Fruit fly (Drosophila melanogaster) whole organism, embryonic: ENCODE results near the gene CG17786.

Experiments used
- B-H2 ChIP-seq: fragments of 200-800 bp; sonication (Bioruptor generic); optimal IDR thresholded peaks from 2 replicates; lab custom pipeline; 2018; ENCODE audit warnings: missing biosample characterization, mild to moderate bottlenecking, missing genetic modification characterization
- Bdp1 ChIP-seq: fragments of 200-800 bp; sonication (Bioruptor generic); optimal IDR thresholded peaks from 3 replicates; lab custom pipeline; 2016; ENCODE audit warnings: missing biosample characterization, missing genetic modification characterization
- Bgb ChIP-seq: fragments of 200-800 bp; sonication (Bioruptor generic); IDR thresholded peaks from 2 replicates; pipeline ENCODE4 v1.3.6; 2022; ENCODE audit warnings: missing biosample characterization, missing genetic modification characterization; ENCODE audit not compliant: partially characterized antibody
- CG11560 ChIP-seq: fragments of 200-800 bp; sonication (Bioruptor generic); IDR thresholded peaks from 3 replicates; pipeline ENCODE4 v1.3.6; 2022; ENCODE audit warnings: missing biosample characterization, missing genetic modification characterization
- CG11695 ChIP-seq: fragments of 200-800 bp; sonication (Bioruptor generic); IDR thresholded peaks from 3 replicates; pipeline ENCODE4 v1.3.6; 2022; ENCODE audit warnings: missing biosample characterization, missing genetic modification characterization
- CG11696 ChIP-seq: fragments of 200-800 bp; sonication (Bioruptor generic); IDR thresholded peaks from 2 replicates; pipeline ENCODE4 v1.3.6; 2022; ENCODE audit warnings: missing biosample characterization, missing genetic modification characterization
- CG13894 ChIP-seq: fragments of 200-800 bp; sonication (Bioruptor generic); optimal IDR thresholded peaks from 3 replicates; lab custom pipeline; 2018; ENCODE audit warnings: missing biosample characterization, mild to moderate bottlenecking, missing genetic modification characterization, moderate library complexity
- CG16863 ChIP-seq: fragments of 200-800 bp; sonication (Bioruptor generic); optimal IDR thresholded peaks from 3 replicates; lab custom pipeline; 2016; ENCODE audit warnings: missing biosample characterization, missing genetic modification characterization
- CG2116 ChIP-seq: fragments of 200-800 bp; sonication (Bioruptor generic); optimal IDR thresholded peaks from 3 replicates; lab custom pipeline; 2018; ENCODE audit warnings: missing biosample characterization, mild to moderate bottlenecking, missing genetic modification characterization
- CG2875 ChIP-seq: fragments of 200-800 bp; sonication (Bioruptor generic); optimal IDR thresholded peaks from 2 replicates; lab custom pipeline; 2017; ENCODE audit warnings: missing biosample characterization, mild to moderate bottlenecking, missing genetic modification characterization, missing genetic modification reagents
- CG30403 ChIP-seq: fragments of 200-800 bp; sonication (Bioruptor generic); optimal IDR thresholded peaks from 3 replicates; lab custom pipeline; 2016; ENCODE audit warnings: missing biosample characterization, missing genetic modification characterization
- CG3065 ChIP-seq: fragments of 200-800 bp; sonication (Bioruptor generic); optimal IDR thresholded peaks from 2 replicates; lab custom pipeline; 2016; ENCODE audit warnings: missing biosample characterization, missing genetic modification characterization
- CG34422 ChIP-seq: fragments of 200-800 bp; sonication (Bioruptor generic); IDR thresholded peaks from 3 replicates; pipeline ENCODE4 v1.3.6; 2022; ENCODE audit warnings: missing biosample characterization, missing genetic modification characterization
- CG4360 ChIP-seq: fragments of 200-800 bp; sonication (Bioruptor generic); IDR thresholded peaks from 2 replicates; pipeline ENCODE4 v1.3.6; 2022; ENCODE audit warnings: missing biosample characterization, missing genetic modification characterization
- CG4404 ChIP-seq: fragments of 200-800 bp; sonication (Bioruptor generic); IDR thresholded peaks from 2 replicates; pipeline ENCODE4 v1.3.6; 2022; ENCODE audit warnings: missing biosample characterization, missing genetic modification characterization
- CG4730 ChIP-seq: fragments of 200-800 bp; sonication (Bioruptor generic); IDR thresholded peaks from 2 replicates; pipeline ENCODE4 v1.3.6; 2022; ENCODE audit warnings: missing biosample characterization, missing genetic modification characterization
- D19B ChIP-seq: fragments of 200-800 bp; sonication (Bioruptor generic); optimal IDR thresholded peaks from 2 replicates; lab custom pipeline; 2017; ENCODE audit warnings: missing biosample characterization, mild to moderate bottlenecking, missing genetic modification characterization
- Deaf1 ChIP-seq: fragments of 200-800 bp; optimal IDR thresholded peaks from 3 replicates; lab custom pipeline; 2019; ENCODE audit warnings: missing biosample characterization, mild to moderate bottlenecking, missing genetic modification characterization, moderate library complexity
- Drgx ChIP-seq: fragments of 200-800 bp; sonication (Bioruptor generic); IDR thresholded peaks from 2 replicates; pipeline ENCODE4 v1.3.6; 2022; ENCODE audit warnings: missing biosample characterization, missing genetic modification characterization
- Hr51 ChIP-seq, 2 experiments: fragments of 200-800 bp; sonication (Bioruptor generic); optimal IDR thresholded peaks; 2 replicates in 1 of 2; 3 replicates in 1 of 2; lab custom pipeline; 2016 to 2018; ENCODE audit warnings: missing biosample characterization in 2 of 2, missing genetic modification characterization in 2 of 2, mild to moderate bottlenecking in 1 of 2, moderate library complexity in 1 of 2
- Lpt ChIP-seq: fragments of >200 bp; optimal IDR thresholded peaks from 2 replicates; lab custom pipeline; 2018; ENCODE audit warnings: missing biosample characterization, missing genetic modification characterization
- Opbp ChIP-seq: fragments of 200-800 bp; sonication (Bioruptor generic); IDR thresholded peaks from 3 replicates; pipeline ENCODE4 v1.3.6; 2022; ENCODE audit warnings: missing biosample characterization, missing genetic modification characterization; ENCODE audit not compliant: partially characterized antibody
- Scr ChIP-seq: fragments of 200-800 bp; sonication (Bioruptor generic); IDR thresholded peaks from 2 replicates; pipeline ENCODE4 v1.3.6; 2022; ENCODE audit warnings: missing biosample characterization, missing genetic modification characterization; ENCODE audit not compliant: partially characterized antibody
- Sox102F ChIP-seq: fragments of 200-800 bp; sonication (Bioruptor generic); optimal IDR thresholded peaks from 2 replicates; lab custom pipeline; 2018; ENCODE audit warnings: missing biosample characterization, mild to moderate bottlenecking, missing genetic modification characterization, moderate library complexity
- Xrp1 ChIP-seq: fragments of 200-800 bp; sonication (Bioruptor generic); IDR thresholded peaks from 2 replicates; pipeline ENCODE4 v1.3.6; 2022; ENCODE audit warnings: missing biosample characterization, missing genetic modification characterization
- chinmo ChIP-seq: fragments of 200-800 bp; sonication (Bioruptor generic); IDR thresholded peaks from 4 replicates; pipeline ENCODE4 v1.3.6; 2022; ENCODE audit warnings: missing biosample characterization, missing genetic modification characterization; ENCODE audit not compliant: partially characterized antibody
- ci ChIP-seq: fragments of 200-800 bp; sonication (Bioruptor generic); IDR thresholded peaks from 3 replicates; pipeline ENCODE4 v1.3.6; 2022; ENCODE audit warnings: missing biosample characterization, missing genetic modification characterization
- danr ChIP-seq: fragments of 200-800 bp; sonication (Bioruptor generic); IDR thresholded peaks from 2 replicates; pipeline ENCODE4 v1.3.6; 2022; ENCODE audit warnings: missing biosample characterization, missing genetic modification characterization
- dysf ChIP-seq: fragments of 200-800 bp; sonication (Bioruptor generic); IDR thresholded peaks from 3 replicates; pipeline ENCODE4 v1.3.6; 2022; ENCODE audit warnings: missing biosample characterization, missing genetic modification characterization
- ewg ChIP-seq: fragments of 200-800 bp; sonication (Bioruptor generic); optimal IDR thresholded peaks from 3 replicates; lab custom pipeline; 2017; ENCODE audit warnings: mild to moderate bottlenecking, missing biosample characterization, missing genetic modification reagents, missing genetic modification characterization
- gfzf ChIP-seq: fragments of 200-800 bp; sonication (Bioruptor generic); optimal IDR thresholded peaks from 2 replicates; lab custom pipeline; 2016; ENCODE audit warnings: missing biosample characterization, mild to moderate bottlenecking, missing genetic modification characterization, moderate library complexity
- h ChIP-seq: fragments of >200 bp; optimal IDR thresholded peaks from 2 replicates; lab custom pipeline; 2017
- ken ChIP-seq: fragments of 200-800 bp; sonication (Bioruptor generic); IDR thresholded peaks from 3 replicates; pipeline ENCODE4 v1.3.6; 2022; ENCODE audit warnings: missing biosample characterization, missing genetic modification characterization
- kni ChIP-seq: fragments of 200-800 bp; sonication (Bioruptor generic); optimal IDR thresholded peaks from 3 replicates; lab custom pipeline; 2017; ENCODE audit warnings: mild to moderate bottlenecking, missing biosample characterization, missing genetic modification reagents, missing genetic modification characterization
- knrl ChIP-seq: fragments of 200-800 bp; sonication (Bioruptor generic); IDR thresholded peaks from 3 replicates; pipeline ENCODE4 v1.3.6; 2022; ENCODE audit warnings: missing biosample characterization, missing genetic modification characterization; ENCODE audit not compliant: partially characterized antibody
- lab ChIP-seq: fragments of 200-800 bp; sonication (Bioruptor generic); optimal IDR thresholded peaks from 3 replicates; lab custom pipeline; 2017; ENCODE audit warnings: missing biosample characterization, missing genetic modification characterization, mild to moderate bottlenecking, moderate library complexity, missing genetic modification reagents
- luna ChIP-seq: fragments of 200-800 bp; sonication (Bioruptor generic); optimal IDR thresholded peaks from 2 replicates; lab custom pipeline; 2016; ENCODE audit warnings: missing biosample characterization, missing genetic modification characterization
- mld ChIP-seq: fragments of 200-800 bp; sonication (Bioruptor generic); IDR thresholded peaks from 3 replicates; pipeline ENCODE4 v1.3.6; 2022; ENCODE audit warnings: missing biosample characterization, missing genetic modification characterization; ENCODE audit not compliant: partially characterized antibody
- pzg ChIP-seq: fragments of 200-800 bp; sonication (Bioruptor generic); optimal IDR thresholded peaks from 3 replicates; lab custom pipeline; 2018; ENCODE audit warnings: missing biosample characterization, mild to moderate bottlenecking, missing genetic modification characterization, moderate library complexity
- row ChIP-seq: fragments of 200-800 bp; sonication (Bioruptor generic); IDR thresholded peaks from 3 replicates; pipeline ENCODE4 v1.3.6; 2022; ENCODE audit warnings: missing biosample characterization, missing genetic modification characterization
- scrt ChIP-seq: fragments of 200-800 bp; sonication (Bioruptor generic); optimal IDR thresholded peaks from 2 replicates; lab custom pipeline; 2018; ENCODE audit warnings: missing biosample characterization, mild to moderate bottlenecking, missing genetic modification characterization, moderate library complexity
- sim ChIP-seq: fragments of 200-800 bp; sonication (Bioruptor generic); IDR thresholded peaks from 2 replicates; pipeline ENCODE4 v1.3.6; 2022; ENCODE audit warnings: missing biosample characterization, missing genetic modification characterization
- tin ChIP-seq: fragments of 200-800 bp; sonication (Bioruptor generic); optimal IDR thresholded peaks from 3 replicates; lab custom pipeline; 2016; ENCODE audit warnings: missing biosample characterization, missing genetic modification characterization
- ttk ChIP-seq: fragments of 200-800 bp; sonication (Bioruptor generic); IDR thresholded peaks from 2 replicates; pipeline ENCODE4 v2.1.2; 2022; ENCODE audit warnings: missing biosample characterization, missing genetic modification characterization
- vvl ChIP-seq: fragments of 200-800 bp; sonication (Bioruptor generic); IDR thresholded peaks from 2 replicates; pipeline ENCODE4 v1.3.6; 2022; ENCODE audit warnings: missing biosample characterization, missing genetic modification characterization
- zen2 ChIP-seq: fragments of 200-800 bp; sonication (Bioruptor generic); IDR thresholded peaks from 3 replicates; pipeline ENCODE4 v1.3.6; 2022; ENCODE audit warnings: missing biosample characterization, missing genetic modification characterization; ENCODE audit not compliant: partially characterized antibody
- zf30C ChIP-seq: fragments of 200-800 bp; sonication (Bioruptor generic); optimal IDR thresholded peaks from 3 replicates; lab custom pipeline; 2018; ENCODE audit warnings: missing biosample characterization, mild to moderate bottlenecking, missing genetic modification characterization
- zfh1 ChIP-seq: fragments of 200-800 bp; sonication (Bioruptor generic); IDR thresholded peaks from 3 replicates; pipeline ENCODE4 v1.3.6; 2022; ENCODE audit warnings: missing biosample characterization, missing genetic modification characterization

The CG17786 gene

dm6 chr3R:24263588-24264413, 45.3 kb upstream of the CG17786 start (continued):
- TF ChIP-seq ttk (no peak), Scr (GFP tag; lab: Robert Waterston, UW) (no peak), ci (GFP tag; lab: Robert Waterston, UW) (0 out of 3 replicates have a peak, but pooled peaks have one; percentile 11), Bdp1 (peak; percentile 58), CG34422 (no peak), vvl (GFP tag; lab: Robert Waterston, UW) (0 out of 2 replicates have a peak, but pooled peaks have one; percentile 9), mld (GFP tag; lab: Robert Waterston, UW) (no peak), Lpt (no peak), pzg (GFP tag; lab: Kevin White, UChicago) (peak; percentile 1), zen2 (GFP tag; lab: Robert Waterston, UW) (no peak), CG2875 (GFP tag; lab: Kevin White, UChicago) (no peak), Bgb (GFP tag; lab: Robert Waterston, UW) (peak; percentile 17; the same call in 1 of the 2 replicates), CG4730 (GFP tag; lab: Robert Waterston, UW) (no peak), h (no peak), danr (GFP tag; lab: Robert Waterston, UW) (no peak), chinmo (GFP tag; lab: Robert Waterston, UW) (0 out of 4 replicates have a peak, but pooled peaks have one; percentile 42), dysf (0 out of 3 replicates have a peak, but pooled peaks have one; percentile 14), Drgx (peak; percentile 17; the same call in 1 of the 2 replicates), Sox102F (GFP tag; lab: Kevin White, UChicago) (peak; percentile 33), kni (GFP tag; lab: Kevin White, UChicago) (peak; percentile 2), luna (GFP tag; lab: Kevin White, UChicago) (no peak), Deaf1 (tag; lab: Kevin White, UChicago) (peak; percentile 92), gfzf (GFP tag; lab: Kevin White, UChicago) (no peak), B-H2 (no peak), scrt (GFP tag; lab: Kevin White, UChicago) (no peak), CG16863 (no peak), CG11696 (GFP tag; lab: Robert Waterston, UW) (0 out of 2 replicates have a peak, but pooled peaks have one; percentile 65), Opbp (GFP tag; lab: Robert Waterston, UW) (0 out of 3 replicates have a peak, but pooled peaks have one; percentile 13), zf30C (GFP tag; lab: Kevin White, UChicago) (no peak), Xrp1 (GFP tag; lab: Robert Waterston, UW) (peak; percentile 22; the same call in 1 of the 2 replicates), CG4404 (no peak), ewg (GFP tag; lab: Kevin White, UChicago) (peak; percentile 91), knrl (GFP tag; lab: Robert Waterston, UW) (no peak), sim (GFP tag; lab: Robert Waterston, UW) (no peak), tin (GFP tag; lab: Kevin White, UChicago) (no peak), ken (GFP tag; lab: Robert Waterston, UW) (0 out of 3 replicates have a peak, but pooled peaks have one; percentile 13), row (peak; percentile 58; the same call in 2 of the 3 replicates), zfh1 (no peak), CG3065 (GFP tag; lab: Kevin White, UChicago) (no peak), CG13894 (peak; percentile 40), CG11695 (GFP tag; lab: Robert Waterston, UW) (no peak), CG11560 (tag; lab: Robert Waterston, UW) (no peak), Hr51 (GFP tag; optimal IDR thresholded peaks at IDR 0.05; lab: Kevin White, UChicago) (peak in 1 of 2 experiments; percentile 27), D19B (GFP tag; lab: Kevin White, UChicago) (peak; percentile 82), CG30403 (GFP tag; lab: Kevin White, UChicago) (no peak), CG4360 (GFP tag; lab: Robert Waterston, UW) (peak; percentile 49; the same call in 1 of the 2 replicates), lab (GFP tag; lab: Kevin White, UChicago) (peak; percentile 16), CG2116 (peak; percentile 51)
